Fruit fly (Drosophila melanogaster) whole organism, embryonic: ENCODE measurements around the gene Orct2.

Experiments used
- Bdp1 ChIP-seq: fragments of 200-800 bp; sonication (Bioruptor generic); optimal IDR thresholded peaks from 3 replicates; lab custom pipeline; 2016; ENCODE audit warnings: missing biosample characterization, missing genetic modification characterization
- CG11504 ChIP-seq: fragments of 200-800 bp; sonication (Bioruptor generic); optimal IDR thresholded peaks from 3 replicates; lab custom pipeline; 2019; ENCODE audit warnings: missing biosample characterization, mild to moderate bottlenecking, missing genetic modification characterization, moderate library complexity
- CG11560 ChIP-seq: fragments of 200-800 bp; sonication (Bioruptor generic); IDR thresholded peaks from 3 replicates; pipeline ENCODE4 v1.3.6; 2022; ENCODE audit warnings: missing biosample characterization, missing genetic modification characterization
- CG12769 ChIP-seq: fragments of 200-800 bp; sonication (Bioruptor generic); optimal IDR thresholded peaks from 2 replicates; lab custom pipeline; 2019; ENCODE audit warnings: missing biosample characterization, mild to moderate bottlenecking, missing genetic modification characterization, moderate library complexity
- CG14014 ChIP-seq: fragments of 200-800 bp; sonication (Bioruptor generic); IDR thresholded peaks from 2 replicates; pipeline ENCODE4 v1.3.6; 2022; ENCODE audit warnings: missing biosample characterization, missing genetic modification characterization
- CG14050 ChIP-seq: fragments of 200-800 bp; sonication (Bioruptor generic); IDR thresholded peaks from 3 replicates; pipeline ENCODE4 v1.3.6; 2022; ENCODE audit warnings: missing biosample characterization, missing genetic modification characterization
- CG15601 ChIP-seq: fragments of 200-800 bp; sonication (Bioruptor generic); optimal IDR thresholded peaks from 3 replicates; lab custom pipeline; 2019; ENCODE audit warnings: missing biosample characterization, mild to moderate bottlenecking, missing genetic modification characterization, moderate library complexity
- CG17359 ChIP-seq: fragments of 200-800 bp; sonication (Bioruptor generic); optimal IDR thresholded peaks from 3 replicates; lab custom pipeline; 2018; ENCODE audit warnings: missing biosample characterization, mild to moderate bottlenecking, missing genetic modification characterization, moderate library complexity
- CG17568 ChIP-seq: fragments of 200-800 bp; sonication (Bioruptor generic); optimal IDR thresholded peaks from 2 replicates; lab custom pipeline; 2018; ENCODE audit warnings: missing biosample characterization, mild to moderate bottlenecking, missing genetic modification characterization, moderate library complexity
- CG1792 ChIP-seq: fragments of 200-800 bp; sonication (Bioruptor generic); optimal IDR thresholded peaks from 2 replicates; lab custom pipeline; 2016; ENCODE audit warnings: missing biosample characterization, missing genetic modification characterization
- CG18599 ChIP-seq: fragments of 200-800 bp; sonication (Bioruptor generic); optimal IDR thresholded peaks from 3 replicates; lab custom pipeline; 2017; ENCODE audit warnings: missing biosample characterization, missing genetic modification characterization, mild to moderate bottlenecking, moderate library complexity, missing genetic modification reagents
- CG2199 ChIP-seq: fragments of 200-800 bp; sonication (Bioruptor generic); IDR thresholded peaks from 3 replicates; pipeline ENCODE4 v1.3.6; 2022; ENCODE audit warnings: missing biosample characterization, missing genetic modification characterization
- CG31388 ChIP-seq: fragments of 200-800 bp; sonication (Bioruptor generic); optimal IDR thresholded peaks from 2 replicates; lab custom pipeline; 2016; ENCODE audit warnings: missing biosample characterization, missing genetic modification characterization
- CG3726 ChIP-seq: fragments of 200-800 bp; sonication (Bioruptor generic); IDR thresholded peaks from 3 replicates; pipeline ENCODE4, ENCODE4 v1.3.6; 2022; ENCODE audit warnings: missing biosample characterization, missing genetic modification characterization
- CG3847 ChIP-seq: fragments of 200-800 bp; sonication (Bioruptor generic); IDR thresholded peaks from 2 replicates; pipeline ENCODE4 v1.3.6; 2022; ENCODE audit warnings: missing biosample characterization, missing genetic modification characterization
- CG5180 ChIP-seq: fragments of 200-800 bp; sonication (Bioruptor generic); optimal IDR thresholded peaks from 3 replicates; lab custom pipeline; 2017; ENCODE audit warnings: missing biosample characterization, missing genetic modification characterization, mild to moderate bottlenecking, moderate library complexity, missing genetic modification reagents
- CG5245 ChIP-seq: fragments of 200-800 bp; sonication (Bioruptor generic); optimal IDR thresholded peaks from 3 replicates; lab custom pipeline; 2016; ENCODE audit warnings: missing biosample characterization, missing genetic modification characterization
- Doc3 ChIP-seq: fragments of 200-800 bp; sonication (Bioruptor generic); IDR thresholded peaks from 3 replicates; pipeline ENCODE4 v1.3.6; 2022; ENCODE audit warnings: missing biosample characterization, missing genetic modification characterization; ENCODE audit not compliant: partially characterized antibody
- E2f2 ChIP-seq: fragments of 200-800 bp; sonication (Bioruptor generic); IDR thresholded peaks from 2 replicates; pipeline ENCODE4 v1.3.6; 2022; ENCODE audit warnings: missing biosample characterization, missing genetic modification characterization
- Eip74EF ChIP-seq, 2 experiments: fragments of 200-800 bp in 1 of 2; fragments of >200 bp in 1 of 2; sonication (Bioruptor generic) in 1 of 2; optimal IDR thresholded peaks; 2 replicates each; lab custom pipeline; 2017 to 2019; ENCODE audit warnings: missing biosample characterization in 2 of 2, missing genetic modification characterization in 2 of 2, mild to moderate bottlenecking in 1 of 2, moderate library complexity in 1 of 2
- Fer2 ChIP-seq: fragments of 200-800 bp; sonication (Bioruptor generic); optimal IDR thresholded peaks from 2 replicates; lab custom pipeline; 2018; ENCODE audit warnings: missing biosample characterization, mild to moderate bottlenecking, missing genetic modification characterization, moderate library complexity
- Hr39 ChIP-seq: fragments of >200 bp; optimal IDR thresholded peaks from 2 replicates; lab custom pipeline; 2017
- Hr51 ChIP-seq, 2 experiments: fragments of 200-800 bp; sonication (Bioruptor generic); optimal IDR thresholded peaks; 2 replicates in 1 of 2; 3 replicates in 1 of 2; lab custom pipeline; 2016 to 2018; ENCODE audit warnings: missing biosample characterization in 2 of 2, missing genetic modification characterization in 2 of 2, mild to moderate bottlenecking in 1 of 2, moderate library complexity in 1 of 2
- MTF-1 ChIP-seq: fragments of 200-800 bp; sonication (Bioruptor generic); optimal IDR thresholded peaks from 2 replicates; lab custom pipeline; 2018; ENCODE audit warnings: missing biosample characterization, mild to moderate bottlenecking, missing genetic modification characterization, borderline replicate concordance
- Mes4 ChIP-seq: fragments of 200-800 bp; sonication (Bioruptor generic); optimal IDR thresholded peaks from 2 replicates; lab custom pipeline; 2016; ENCODE audit warnings: missing biosample characterization, missing genetic modification characterization
- Nf-YA ChIP-seq: fragments of 200-800 bp; sonication (Bioruptor generic); IDR thresholded peaks from 2 replicates; pipeline ENCODE4 v1.3.6; 2022; ENCODE audit warnings: missing biosample characterization, missing genetic modification characterization
- NfI ChIP-seq: fragments of 200-800 bp; sonication (Bioruptor generic); optimal IDR thresholded peaks from 3 replicates; lab custom pipeline; 2018; ENCODE audit warnings: missing biosample characterization, mild to moderate bottlenecking, missing genetic modification characterization, moderate library complexity
- Opbp ChIP-seq: fragments of 200-800 bp; sonication (Bioruptor generic); IDR thresholded peaks from 3 replicates; pipeline ENCODE4 v1.3.6; 2022; ENCODE audit warnings: missing biosample characterization, missing genetic modification characterization; ENCODE audit not compliant: partially characterized antibody
- ase ChIP-seq: fragments of 200-800 bp; sonication (Bioruptor generic); IDR thresholded peaks from 3 replicates; pipeline ENCODE4 v1.3.6; 2022; ENCODE audit warnings: missing biosample characterization, missing genetic modification characterization
- bab2 ChIP-seq: fragments of 200-800 bp; sonication (Bioruptor generic); optimal IDR thresholded peaks from 2 replicates; lab custom pipeline; 2016; ENCODE audit warnings: missing biosample characterization, missing genetic modification characterization
- bsh ChIP-seq, 2 experiments: fragments of 200-800 bp; sonication (Bioruptor generic); optimal IDR thresholded peaks; 2 replicates each; lab custom pipeline; 2017 to 2018; ENCODE audit warnings: mild to moderate bottlenecking in 2 of 2, missing biosample characterization in 2 of 2, missing genetic modification characterization in 2 of 2, moderate library complexity in 1 of 2
- cg ChIP-seq: fragments of 200-800 bp; sonication (Bioruptor generic); optimal IDR thresholded peaks from 3 replicates; lab custom pipeline; 2019; ENCODE audit warnings: missing biosample characterization, mild to moderate bottlenecking, missing genetic modification characterization, moderate library complexity
- chinmo ChIP-seq: fragments of 200-800 bp; sonication (Bioruptor generic); IDR thresholded peaks from 4 replicates; pipeline ENCODE4 v1.3.6; 2022; ENCODE audit warnings: missing biosample characterization, missing genetic modification characterization; ENCODE audit not compliant: partially characterized antibody
- fd64A ChIP-seq: fragments of 200-800 bp; sonication (Bioruptor generic); optimal IDR thresholded peaks from 3 replicates; lab custom pipeline; 2018; ENCODE audit warnings: missing biosample characterization, mild to moderate bottlenecking, missing genetic modification characterization
- gt ChIP-seq: fragments of 200-800 bp; sonication (Bioruptor generic); IDR thresholded peaks from 2 replicates; pipeline ENCODE4 v1.3.6; 2022; ENCODE audit warnings: missing biosample characterization, missing genetic modification characterization
- hbn ChIP-seq: fragments of 200-800 bp; sonication (Bioruptor generic); IDR thresholded peaks from 2 replicates; pipeline ENCODE4 v1.3.6; 2022; ENCODE audit warnings: missing biosample characterization, missing genetic modification characterization; ENCODE audit not compliant: partially characterized antibody
- jigr1 ChIP-seq: fragments of 200-800 bp; sonication (Bioruptor generic); IDR thresholded peaks from 3 replicates; pipeline ENCODE4 v1.3.6; 2022; ENCODE audit warnings: missing biosample characterization, missing genetic modification characterization
- jing ChIP-seq: fragments of 200-800 bp; sonication (Bioruptor generic); optimal IDR thresholded peaks from 2 replicates; lab custom pipeline; 2018; ENCODE audit warnings: missing biosample characterization, mild to moderate bottlenecking, missing genetic modification characterization
- kni ChIP-seq: fragments of 200-800 bp; sonication (Bioruptor generic); optimal IDR thresholded peaks from 3 replicates; lab custom pipeline; 2017; ENCODE audit warnings: mild to moderate bottlenecking, missing biosample characterization, missing genetic modification reagents, missing genetic modification characterization
- nau ChIP-seq: fragments of 200-800 bp; sonication (Bioruptor generic); optimal IDR thresholded peaks from 3 replicates; lab custom pipeline; 2017; ENCODE audit warnings: missing biosample characterization, mild to moderate bottlenecking, missing genetic modification characterization, missing genetic modification reagents
- nerfin-2 ChIP-seq: fragments of 200-800 bp; sonication (Bioruptor generic); IDR thresholded peaks from 2 replicates; pipeline ENCODE4 v1.3.6; 2022; ENCODE audit warnings: missing biosample characterization, missing genetic modification characterization; ENCODE audit not compliant: partially characterized antibody
- pita ChIP-seq: fragments of 200-800 bp; sonication (Bioruptor generic); optimal IDR thresholded peaks from 2 replicates; lab custom pipeline; 2017; ENCODE audit warnings: missing biosample characterization, mild to moderate bottlenecking, missing genetic modification characterization
- ranshi ChIP-seq: fragments of 200-800 bp; sonication (Bioruptor generic); IDR thresholded peaks from 2 replicates; pipeline ENCODE4 v1.3.6; 2022; ENCODE audit warnings: missing biosample characterization, missing genetic modification characterization
- ro ChIP-seq: fragments of 200-800 bp; sonication (Bioruptor generic); IDR thresholded peaks from 2 replicates; pipeline ENCODE4 v1.3.6; 2022; ENCODE audit warnings: missing biosample characterization, missing genetic modification characterization
- sisA ChIP-seq: fragments of 200-800 bp; sonication (Bioruptor generic); IDR thresholded peaks from 2 replicates; pipeline ENCODE4 v1.3.6; 2022; ENCODE audit warnings: missing biosample characterization, missing genetic modification characterization
- sr ChIP-seq: fragments of 200-800 bp; sonication (Bioruptor generic); IDR thresholded peaks from 3 replicates; pipeline ENCODE4 v1.3.6; 2022; ENCODE audit warnings: missing biosample characterization, missing genetic modification characterization
- stc ChIP-seq: fragments of 200-800 bp; sonication (Bioruptor generic); IDR thresholded peaks from 2 replicates; pipeline ENCODE4 v1.3.6; 2022; ENCODE audit warnings: missing biosample characterization, missing genetic modification characterization
- ttk ChIP-seq: fragments of 200-800 bp; sonication (Bioruptor generic); IDR thresholded peaks from 2 replicates; pipeline ENCODE4 v2.1.2; 2022; ENCODE audit warnings: missing biosample characterization, missing genetic modification characterization
- vvl ChIP-seq: fragments of 200-800 bp; sonication (Bioruptor generic); IDR thresholded peaks from 2 replicates; pipeline ENCODE4 v1.3.6; 2022; ENCODE audit warnings: missing biosample characterization, missing genetic modification characterization
- z ChIP-seq: fragments of 200-800 bp; sonication (Bioruptor generic); IDR thresholded peaks from 3 replicates; pipeline ENCODE4 v1.3.6; 2022; ENCODE audit warnings: missing biosample characterization, missing genetic modification characterization

Gene Orct2

DNA sequence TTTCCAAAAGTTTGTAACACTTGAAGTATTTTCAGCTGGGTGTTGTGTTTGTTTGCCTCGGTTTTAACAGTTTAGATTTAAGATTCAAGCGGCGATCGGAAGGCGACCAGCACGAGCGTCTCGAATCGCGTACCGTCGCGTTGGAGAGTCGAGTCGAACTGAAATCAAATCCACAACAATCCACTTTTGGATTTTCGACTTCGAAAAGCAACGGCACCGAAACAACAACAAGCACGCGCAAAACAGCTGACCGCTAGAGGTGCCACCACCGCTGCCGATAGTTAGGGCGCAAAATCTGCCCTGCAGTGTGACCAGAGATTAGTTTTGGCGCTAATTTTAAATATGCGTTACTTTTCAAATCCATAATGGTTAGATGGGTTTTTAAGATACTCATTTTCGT is 1.8 kb upstream of the Orct2 start, which contains the start of gene jar (continued):
- TF ChIP-seq E2f2 (GFP tag; lab: Robert Waterston, UW) (peak; percentile 100), ranshi (GFP tag; lab: Robert Waterston, UW) (peak; percentile 25; the same call in 1 of the 2 replicates), Doc3 (GFP tag; lab: Robert Waterston, UW) (peak; percentile 80), CG5180 (GFP tag; lab: Kevin White, UChicago) (peak; percentile 56), ttk (GFP tag; lab: Robert Waterston, UW) (no peak), CG14014 (GFP tag; lab: Robert Waterston, UW) (peak; percentile 33; the same call in 1 of the 2 replicates), nerfin-2 (peak; percentile 54; the same call in 1 of the 2 replicates), pita (no peak), CG17568 (no peak), bab2 (peak; percentile 14), sr (GFP tag; lab: Robert Waterston, UW) (0 out of 3 replicates have a peak, but pooled peaks have one; percentile 41), Hr39 (lab: Kevin White, UChicago) (no peak), fd64A (GFP tag; lab: Kevin White, UChicago) (peak; percentile 1), CG2199 (GFP tag; lab: Robert Waterston, UW) (0 out of 3 replicates have a peak, but pooled peaks have one; percentile 67), CG11504 (tag; lab: Kevin White, UChicago) (peak; percentile 17), Mes4 (GFP tag; lab: Kevin White, UChicago) (no peak), nau (GFP tag; lab: Kevin White, UChicago) (peak; percentile 31), chinmo (GFP tag; lab: Robert Waterston, UW) (peak; percentile 95; the same call in 3 of the 4 replicates), CG11560 (tag; lab: Robert Waterston, UW) (no peak), hbn (GFP tag; lab: Robert Waterston, UW) (peak; percentile 94), z (GFP tag; lab: Robert Waterston, UW) (no peak), Opbp (GFP tag; lab: Robert Waterston, UW) (peak; percentile 95), gt (no peak), Hr51 (GFP tag; optimal IDR thresholded peaks at IDR 0.05; lab: Kevin White, UChicago) (no peak), CG14050 (GFP tag; lab: Robert Waterston, UW) (no peak), Nf-YA (GFP tag; lab: Robert Waterston, UW) (no peak), cg (GFP tag; lab: Kevin White, UChicago) (peak; percentile 27), Bdp1 (GFP tag; lab: Kevin White, UChicago) (peak; percentile 64), CG15601 (tag; lab: Kevin White, UChicago) (peak; percentile 37), NfI (GFP tag; lab: Kevin White, UChicago) (no peak), CG3847 (peak; percentile 65), sisA (GFP tag; lab: Robert Waterston, UW) (no peak), CG5245 (GFP tag; lab: Kevin White, UChicago) (no peak), jigr1 (no peak), Eip74EF (GFP tag; optimal IDR thresholded peaks at IDR 0.05; lab: Kevin White, UChicago) (peak in 1 of 2 experiments; percentile 60), Fer2 (no peak), ro (GFP tag; lab: Robert Waterston, UW) (no peak), CG12769 (tag; lab: Kevin White, UChicago) (peak; percentile 49), CG3726 (GFP tag; lab: Robert Waterston, UW) (no peak), vvl (GFP tag; lab: Robert Waterston, UW) (peak; percentile 82), ase (GFP tag; lab: Robert Waterston, UW) (no peak), CG17359 (tag; lab: Kevin White, UChicago) (peak; percentile 38), stc (GFP tag; lab: Robert Waterston, UW) (peak; percentile 57), CG18599 (GFP tag; lab: Kevin White, UChicago) (peak; percentile 1), CG31388 (GFP tag; lab: Kevin White, UChicago) (no peak), CG1792 (GFP tag; lab: Kevin White, UChicago) (no peak), MTF-1 (GFP tag; lab: Kevin White, UChicago) (peak; percentile 51), kni (GFP tag; lab: Kevin White, UChicago) (peak; percentile 62), jing (GFP tag; lab: Kevin White, UChicago) (no peak), bsh (GFP tag; optimal IDR thresholded peaks at IDR 0.05; lab: Kevin White, UChicago) (no peak)
